Fruit fly (Drosophila melanogaster): ENCODE results near the gene CG33511.

CG33511 gene

DNA sequence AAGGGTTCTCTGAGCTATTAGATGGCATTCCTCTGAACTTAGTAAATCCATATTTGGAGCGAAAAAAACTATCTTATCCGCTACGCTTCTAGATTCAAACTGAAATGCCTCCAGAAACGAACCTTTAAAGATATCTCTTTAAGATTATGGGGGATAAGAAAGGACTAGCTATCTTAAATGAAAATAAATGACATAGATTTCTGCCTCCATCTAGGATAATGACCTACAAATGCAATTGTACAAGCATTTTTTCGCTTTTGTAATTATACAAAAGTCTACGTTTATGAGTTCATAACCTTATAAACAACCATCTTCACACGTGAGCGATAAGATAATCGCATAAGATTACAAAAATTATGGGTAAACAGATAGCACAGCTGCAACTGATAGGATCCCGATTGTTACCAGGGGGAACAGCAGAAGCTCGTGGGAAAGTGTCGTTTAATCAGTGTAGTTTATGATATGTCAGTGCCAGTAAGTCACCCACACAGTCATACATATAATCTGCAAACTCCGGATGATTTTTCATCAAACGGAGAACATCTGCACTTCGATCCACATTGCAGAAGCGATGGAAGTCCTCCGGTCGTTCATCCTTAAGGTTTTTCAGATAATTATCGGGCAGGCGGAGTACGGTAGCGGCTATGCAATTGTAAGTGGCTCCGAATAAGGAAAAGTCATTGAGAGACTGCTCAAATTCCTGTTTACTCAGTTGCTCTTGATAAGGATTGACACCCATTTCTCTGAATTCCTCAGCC, at the start of gene CG33511:
TSS of gene CG33511 (minus strand) at position 51 of the 758 bp plus-strand sequence.
- TF ChIP-seq CG17801 (GFP tag; optimal IDR thresholded peaks at IDR 0.05; ENCODE audit: partially characterized antibody), result no peak

DNA sequence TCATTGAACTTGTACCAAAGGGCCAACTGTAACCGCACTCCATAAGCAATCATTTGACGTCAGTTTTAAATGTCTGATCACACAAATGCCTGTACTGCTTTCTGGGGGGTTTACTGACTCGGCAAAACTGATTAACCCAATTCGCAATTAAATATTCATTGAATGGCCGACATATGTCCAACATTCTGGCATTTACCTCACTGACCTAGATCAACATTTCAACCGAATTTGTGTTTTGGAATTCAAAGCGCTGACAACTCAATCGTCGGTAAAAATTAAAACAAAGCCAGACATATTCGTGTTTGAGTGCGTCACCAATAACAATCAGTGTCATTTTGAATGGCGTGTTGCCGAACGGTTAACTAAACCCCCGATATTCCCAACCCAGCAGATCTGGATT, 33.4 kb upstream of the CG33511 start:
- no peak for TF ChIP-seq CG17801 (GFP tag; optimal IDR thresholded peaks at IDR 0.05; ENCODE audit: partially characterized antibody)

DNA sequence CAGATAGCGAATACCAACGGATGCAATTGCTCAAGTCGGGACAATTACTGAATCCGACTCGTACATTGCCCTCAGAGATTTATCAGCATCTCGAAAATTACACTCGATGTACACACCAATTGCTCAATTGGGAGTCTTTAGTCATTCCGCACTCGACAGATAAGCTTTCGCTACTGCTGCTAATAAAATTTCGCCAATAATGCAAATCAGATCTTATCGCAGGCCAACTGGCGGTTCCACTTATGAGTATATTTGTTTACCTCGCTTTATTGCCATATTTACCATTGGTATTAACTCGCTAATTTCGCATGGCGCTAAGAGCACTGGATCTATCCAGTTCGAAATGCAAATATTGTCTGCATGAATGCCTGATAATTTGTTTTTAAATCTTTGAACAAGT, 31.3 kb upstream of the CG33511 start:
- no peak for TF ChIP-seq CG17801 (GFP tag; optimal IDR thresholded peaks at IDR 0.05; ENCODE audit: partially characterized antibody)

DNA sequence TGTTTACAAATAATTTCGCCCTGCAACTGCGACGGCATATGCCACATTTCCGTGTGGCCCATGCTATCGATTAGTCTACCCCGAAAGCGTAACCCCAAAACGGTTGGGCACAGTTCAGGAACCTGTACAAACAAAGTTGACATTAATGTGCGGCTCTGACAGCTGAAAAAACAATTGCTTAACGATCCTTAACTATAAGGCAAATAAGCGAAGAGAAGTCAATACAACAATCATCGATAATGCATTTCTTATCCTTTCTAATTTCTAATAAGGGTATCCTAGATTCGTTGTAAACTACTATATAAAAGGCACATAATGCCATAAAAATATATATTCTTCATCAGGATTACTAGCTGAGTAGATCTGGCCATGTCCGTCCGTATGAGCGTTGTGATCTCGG, 29.6 kb upstream of the CG33511 start:
- no peak for TF ChIP-seq CG17801 (GFP tag; optimal IDR thresholded peaks at IDR 0.05; ENCODE audit: partially characterized antibody)

DNA sequence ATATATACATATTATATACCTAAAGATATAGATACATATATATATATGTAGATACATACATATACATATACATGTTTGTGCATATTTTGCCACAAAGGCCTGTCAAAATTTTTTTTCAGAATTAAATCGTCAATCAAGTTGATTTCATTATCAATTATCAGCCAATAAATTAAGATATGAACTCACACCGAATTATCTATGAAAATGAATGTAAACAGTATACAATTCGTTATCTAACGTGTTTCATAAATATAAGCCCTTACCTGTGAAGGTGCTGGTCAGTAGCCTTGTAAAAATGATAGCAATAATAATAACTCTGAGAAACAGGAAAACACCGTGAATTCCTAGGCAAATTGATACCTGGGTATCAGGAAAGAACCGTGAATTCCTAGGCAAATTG, 27.4 kb upstream of the CG33511 start:
- TF ChIP-seq CG17801 (GFP tag; optimal IDR thresholded peaks at IDR 0.05; ENCODE audit: partially characterized antibody), result no peak

DNA sequence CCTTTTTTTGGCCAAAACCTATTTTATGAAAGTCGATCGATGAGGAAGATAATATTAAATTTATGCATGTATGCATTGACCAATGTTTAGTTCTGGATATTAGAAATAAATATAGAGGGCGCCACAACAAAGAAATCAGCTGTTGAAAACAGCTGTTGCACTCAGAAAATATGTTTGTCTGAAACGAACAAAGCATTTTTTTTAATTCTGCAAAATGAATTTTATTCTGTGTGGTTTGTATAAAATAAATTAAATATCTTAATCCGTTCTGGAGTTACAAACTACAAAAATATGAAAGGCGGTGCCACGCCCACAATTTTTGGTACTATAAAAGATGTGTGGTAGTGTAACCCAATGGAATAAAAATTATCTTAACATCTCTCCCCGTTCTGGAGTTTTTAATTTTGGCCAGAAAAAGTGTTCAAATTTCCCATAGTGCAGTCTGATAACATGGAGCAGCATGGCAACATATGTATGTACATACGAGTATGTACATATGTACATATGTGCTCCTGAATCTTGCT, 26.5 kb upstream of the CG33511 start:
- TF ChIP-seq CG17801 (GFP tag; optimal IDR thresholded peaks at IDR 0.05; ENCODE audit: partially characterized antibody), result peak; percentile 6

DNA sequence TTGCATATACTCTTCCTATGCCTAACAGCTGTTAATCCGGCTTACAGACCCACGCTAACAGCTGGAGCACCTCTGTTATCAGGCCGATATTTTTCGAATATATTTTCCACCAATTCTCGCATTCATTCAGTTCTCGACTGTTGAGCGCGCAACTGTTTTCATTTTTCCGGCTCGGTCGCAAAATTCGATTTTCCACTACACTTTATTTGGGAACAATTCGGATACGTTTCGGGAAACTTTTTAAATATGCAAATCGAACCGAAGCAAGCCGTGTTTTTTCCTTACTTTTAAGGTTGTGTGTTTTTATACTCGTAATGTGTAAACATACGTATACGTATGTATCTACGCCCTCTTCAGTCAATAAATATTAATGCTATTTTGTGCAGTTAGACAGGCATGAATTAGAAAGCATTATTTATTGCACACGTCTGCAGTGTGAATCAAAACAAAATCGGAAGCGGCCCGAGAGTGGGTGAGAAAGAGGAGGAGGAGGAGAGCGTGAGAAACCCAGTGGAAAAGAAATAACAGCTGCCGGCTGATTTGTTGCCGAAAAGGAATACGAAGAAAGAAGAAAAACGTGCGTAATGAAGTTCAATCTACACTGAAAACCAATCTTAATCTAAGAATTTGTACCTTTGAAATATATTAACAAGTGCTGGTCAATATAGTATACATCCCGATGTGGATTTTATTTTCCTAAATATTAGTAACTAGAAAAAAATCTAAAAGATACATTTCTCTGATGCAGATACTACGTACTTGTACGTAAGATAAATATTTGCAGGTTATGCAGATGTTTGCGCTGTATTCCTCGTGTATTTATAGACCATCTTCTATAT, 25.6 kb upstream of the CG33511 start:
- no peak for TF ChIP-seq CG17801 (GFP tag; optimal IDR thresholded peaks at IDR 0.05; ENCODE audit: partially characterized antibody)

DNA sequence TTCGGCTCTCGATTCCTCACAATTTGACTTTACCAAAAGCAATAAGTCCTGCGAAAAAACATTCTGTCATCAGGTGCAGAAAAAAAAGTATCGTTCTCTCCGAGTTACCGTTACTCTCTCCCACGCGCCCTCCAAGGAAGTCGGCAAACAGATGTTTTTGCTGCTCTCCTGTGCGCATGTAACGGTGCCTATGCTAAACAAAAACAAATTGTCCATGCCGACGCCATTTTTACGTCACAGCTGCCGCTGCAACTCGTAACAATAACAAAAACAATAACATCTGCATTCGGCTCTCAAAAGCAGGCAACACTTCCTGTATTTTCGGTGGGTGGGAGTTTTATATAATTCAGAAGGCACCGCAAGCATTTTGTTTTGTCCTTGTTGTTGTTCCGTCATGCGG, 22.8 kb upstream of the CG33511 start:
- no peak for TF ChIP-seq CG17801 (GFP tag; optimal IDR thresholded peaks at IDR 0.05; ENCODE audit: partially characterized antibody)

DNA sequence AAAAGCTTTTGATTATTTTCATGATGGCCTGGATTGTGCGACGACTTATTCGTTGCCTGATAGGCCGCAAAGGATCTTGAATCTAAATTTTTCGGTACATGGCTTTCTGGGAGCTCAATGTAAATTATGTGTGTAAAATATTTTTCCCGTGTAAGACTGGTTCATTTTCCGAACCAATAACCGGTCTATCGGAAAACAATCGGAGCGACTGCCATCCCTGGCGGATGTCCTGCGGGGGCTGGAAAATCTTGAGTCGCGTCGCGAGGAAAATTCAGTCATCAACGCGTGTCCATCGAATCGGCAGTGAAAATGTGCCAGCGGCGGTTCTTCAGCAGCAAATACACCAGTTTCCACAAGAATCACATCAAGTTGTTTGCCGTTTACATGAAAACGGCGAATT, 22.0 kb upstream of the CG33511 start, which contains the start of the genes CG46307 and Nhe2:
TSS of gene CG46307 (plus strand) at position 243 of the 400 bp plus-strand sequence.
TSS of gene Nhe2 (plus strand) at position 243 of the 400 bp plus-strand sequence.
- no peak for TF ChIP-seq CG17801 (GFP tag; optimal IDR thresholded peaks at IDR 0.05; ENCODE audit: partially characterized antibody)

DNA sequence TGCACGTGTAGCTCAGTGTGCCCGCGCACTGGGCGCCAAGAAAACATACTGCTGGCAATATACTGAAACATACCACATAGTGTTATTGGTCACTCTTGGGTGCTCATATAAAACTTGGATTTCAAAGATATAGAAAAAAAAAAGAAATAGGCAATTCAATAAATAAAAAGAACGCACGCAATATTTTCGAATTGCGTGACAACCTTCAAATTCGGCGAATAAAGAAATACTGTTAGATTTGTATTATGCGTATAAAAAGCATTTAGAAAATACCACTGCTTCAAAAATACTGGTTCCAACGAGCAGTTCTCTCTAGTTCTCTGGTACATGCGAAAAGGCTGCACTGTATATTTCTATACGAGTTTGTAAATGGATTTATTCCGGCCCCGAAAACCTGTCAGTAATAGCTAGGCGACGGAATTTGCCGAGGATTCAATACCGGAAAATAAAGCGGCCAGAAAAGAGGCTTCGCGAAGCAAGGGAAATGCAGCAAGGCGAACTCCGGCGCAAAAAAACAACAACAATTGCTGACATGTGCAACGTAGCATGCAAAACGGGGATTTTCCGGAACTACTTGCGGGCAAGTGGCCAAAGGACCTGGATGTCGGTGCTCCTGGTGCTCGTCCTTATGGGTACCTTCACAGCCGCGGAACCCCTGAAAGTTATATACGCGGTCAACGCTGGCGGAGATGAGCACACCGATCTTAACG, 20.3 kb upstream of the CG33511 start, which contains the start of gene CG9257:
TSS of gene CG9257 (plus strand) at position 345 of the 710 bp plus-strand sequence.
- no peak for TF ChIP-seq CG17801 (GFP tag; optimal IDR thresholded peaks at IDR 0.05; ENCODE audit: partially characterized antibody)

DNA sequence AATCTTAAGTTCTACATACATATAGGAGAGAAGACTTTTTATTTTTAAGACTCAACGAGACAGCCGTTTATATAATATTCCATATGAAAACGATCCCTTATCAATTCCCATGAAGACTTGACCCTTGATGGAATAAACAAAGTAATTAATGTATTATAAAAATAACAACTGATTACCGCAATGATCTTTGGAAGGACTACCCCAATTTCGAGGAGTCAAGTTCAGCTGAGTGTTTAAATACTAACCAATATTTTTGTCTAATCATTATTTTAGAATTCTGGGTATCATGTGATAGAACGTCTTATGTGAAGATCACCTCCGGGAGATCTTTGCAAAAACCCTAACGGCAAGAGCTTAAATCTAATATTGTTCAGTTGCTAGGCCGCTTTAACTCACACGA, 15.6 kb upstream of the CG33511 start:
- no peak for TF ChIP-seq CG17801 (GFP tag; optimal IDR thresholded peaks at IDR 0.05; ENCODE audit: partially characterized antibody)

DNA sequence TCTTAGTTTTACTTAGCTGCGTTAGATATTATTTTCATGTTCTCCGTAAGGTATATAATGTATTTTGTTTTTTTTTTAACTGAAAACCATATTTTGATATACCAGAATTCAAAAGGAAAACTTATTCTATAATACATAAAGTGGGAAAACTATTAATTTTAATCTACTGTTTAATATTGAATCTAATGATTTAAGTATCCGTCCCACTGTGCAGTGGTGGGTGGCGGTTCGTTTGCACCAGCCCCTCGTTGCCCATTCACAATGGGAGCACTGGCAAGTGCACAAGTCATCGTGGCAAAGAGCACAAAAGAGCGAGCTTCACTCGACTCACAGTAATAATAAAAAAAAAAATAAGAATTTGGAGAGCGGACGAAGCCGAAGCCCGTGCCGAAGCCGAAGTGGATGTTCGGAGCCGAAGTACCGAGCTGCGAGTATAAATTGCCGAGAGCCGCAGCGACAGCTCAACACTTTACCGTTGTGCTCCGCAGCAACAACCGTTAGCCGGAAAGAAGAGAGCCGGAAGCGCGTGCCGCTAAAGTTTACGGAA, 14.2 kb upstream of the CG33511 start, which contains the start of gene CG34136:
TSS of gene CG34136 (plus strand) at position 475 of the 547 bp plus-strand sequence.
- TF ChIP-seq CG17801 (GFP tag; optimal IDR thresholded peaks at IDR 0.05; ENCODE audit: partially characterized antibody), result peak; percentile 74

DNA sequence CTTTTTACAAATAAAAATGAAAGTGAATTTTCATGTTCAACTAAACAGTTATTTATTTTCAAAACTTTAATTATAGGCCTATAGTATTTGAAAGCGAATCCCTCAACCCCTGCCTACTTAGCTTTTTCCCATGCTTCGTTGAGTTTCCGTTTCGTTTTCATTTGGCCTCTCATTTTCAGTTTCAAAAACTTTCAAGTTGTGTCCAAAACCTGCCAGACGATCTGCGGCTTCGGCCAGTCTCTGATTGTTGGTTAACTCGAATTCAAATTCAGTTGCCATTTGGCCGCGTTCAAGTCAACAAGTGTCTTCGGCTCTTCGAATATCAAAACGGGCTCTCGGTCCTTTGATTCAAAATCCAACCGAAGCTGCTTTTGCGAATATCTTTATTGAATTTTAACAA, 8.7 kb upstream of the CG33511 start, which contains the start of gene CG14397:
TSS of gene CG14397 (plus strand) at position 270 of the 400 bp plus-strand sequence.
- TF ChIP-seq CG17801 (GFP tag; optimal IDR thresholded peaks at IDR 0.05; ENCODE audit: partially characterized antibody), result no peak

DNA sequence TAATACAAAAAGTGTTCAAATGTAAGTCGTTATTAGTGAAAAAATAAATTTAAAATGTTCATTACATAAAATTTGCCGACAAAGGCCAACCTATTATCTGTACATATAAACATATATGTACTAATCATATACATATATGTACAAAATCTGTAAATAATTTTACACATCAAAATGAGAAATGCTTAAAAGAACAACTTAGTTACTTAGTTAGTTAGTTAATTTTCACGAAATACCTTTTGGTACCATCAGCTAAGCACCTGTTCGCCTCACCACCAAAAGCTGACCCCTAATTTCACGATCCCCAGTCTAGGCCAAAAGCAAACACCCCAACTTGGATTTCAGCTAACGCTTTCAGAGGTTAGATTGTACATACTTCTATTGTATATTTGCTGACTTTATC, 6.8 kb upstream of the CG33511 start, which contains the start of gene CG9259:
TSS of gene CG9259 (plus strand) at position 301 of the 400 bp plus-strand sequence.
- no peak for TF ChIP-seq CG17801 (GFP tag; optimal IDR thresholded peaks at IDR 0.05; ENCODE audit: partially characterized antibody)
